Fruit fly (Drosophila melanogaster): Measurements from ENCODE around the gene CG11555.

Gene CG11555

dm6 chr2L:286421-286820 lies 12.8 kb downstream of the CG11555 start (continued):
- TF ChIP-seq Myb (GFP tag; optimal IDR thresholded peaks at IDR 0.05) (peak; percentile 46), CG12104 (GFP tag; optimal IDR thresholded peaks at IDR 0.05) (peak; percentile 13), sim (GFP tag; IDR thresholded peaks at IDR 0.05) (no peak), Ssrp (tag; optimal IDR thresholded peaks at IDR 0.05) (peak; percentile 10), BtbVII (GFP tag; optimal IDR thresholded peaks at IDR 0.05) (peak; percentile 69), CG30020 (tag; optimal IDR thresholded peaks at IDR 0.05) (no peak), gce (GFP tag; IDR thresholded peaks at IDR 0.05) (peak; percentile 11; the same call in 1 of the 3 replicates), hkb (optimal IDR thresholded peaks at IDR 0.05) (no peak), hkb (GFP tag; IDR thresholded peaks at IDR 0.05) (peak; percentile 75), CG4282 (GFP tag; optimal IDR thresholded peaks at IDR 0.05) (no peak), slp2 (GFP tag; optimal IDR thresholded peaks at IDR 0.05) (peak; percentile 4), Bteb2 (GFP tag; optimal IDR thresholded peaks at IDR 0.05) (peak; percentile 53), CG17359 (tag; optimal IDR thresholded peaks at IDR 0.05) (peak; percentile 66), ato (GFP tag; IDR thresholded peaks at IDR 0.05; ENCODE audit: partially characterized antibody) (no peak), nom (GFP tag; optimal IDR thresholded peaks at IDR 0.05) (peak; percentile 91), CG33557 (GFP tag; optimal IDR thresholded peaks at IDR 0.05) (no peak), CG2712 (tag; optimal IDR thresholded peaks at IDR 0.05) (peak; percentile 42), CG11723 (GFP tag; optimal IDR thresholded peaks at IDR 0.05) (peak; percentile 36), cg (GFP tag; optimal IDR thresholded peaks at IDR 0.05) (no peak), bbx (GFP tag; IDR thresholded peaks at IDR 0.05; ENCODE audit: partially characterized antibody) (no peak; the same call in 1 of the 2 replicates), fd102C (GFP tag; optimal IDR thresholded peaks at IDR 0.05) (no peak), zfh1 (GFP tag; IDR thresholded peaks at IDR 0.05) (peak; percentile 67; the same call in 2 of the 3 replicates), CG16779 (GFP tag; IDR thresholded peaks at IDR 0.05) (peak; percentile 55; the same call in 1 of the 2 replicates), lilli (GFP tag; optimal IDR thresholded peaks at IDR 0.05) (peak; percentile 87), dan (GFP tag; IDR thresholded peaks at IDR 0.05) (no peak), CG3726 (GFP tag; IDR thresholded peaks at IDR 0.05) (no peak), CG14667 (GFP tag; IDR thresholded peaks at IDR 0.05) (0 out of 2 replicates have a peak, but pooled peaks have one; percentile 32), CG12659 (GFP tag; optimal IDR thresholded peaks at IDR 0.05) (peak; percentile 29), CG8388 (GFP tag; optimal IDR thresholded peaks at IDR 0.05) (no peak), ftz-f1 (GFP tag; optimal IDR thresholded peaks at IDR 0.05) (no peak), fd64A (GFP tag; optimal IDR thresholded peaks at IDR 0.05) (no peak), CG15514 (GFP tag; optimal IDR thresholded peaks at IDR 0.05) (peak; percentile 79), CG11456 (GFP tag; IDR thresholded peaks at IDR 0.05) (peak; percentile 88), twi (tag; optimal IDR thresholded peaks at IDR 0.05) (no peak), Rx (GFP tag; IDR thresholded peaks at IDR 0.05) (peak; percentile 63; the same call in 1 of the 2 replicates), Max (GFP tag; optimal IDR thresholded peaks at IDR 0.05) (peak; percentile 41), sqz (GFP tag; optimal IDR thresholded peaks at IDR 0.05) (no peak), Gug (GFP tag; IDR thresholded peaks at IDR 0.05) (peak; percentile 84; the same call in 3 of the 4 replicates), Dip2 (GFP tag; IDR thresholded peaks at IDR 0.05) (no peak), pnt (GFP tag; optimal IDR thresholded peaks at IDR 0.05) (peak; percentile 50), gsb (GFP tag; IDR thresholded peaks at IDR 0.05) (peak; percentile 72), pfk (GFP tag; optimal IDR thresholded peaks at IDR 0.05) (no peak), CG8924 (tag; optimal IDR thresholded peaks at IDR 0.05) (peak; percentile 19), Ptx1 (GFP tag; IDR thresholded peaks at IDR 0.05) (peak; percentile 69), h (optimal IDR thresholded peaks at IDR 0.05) (no peak), Scr (GFP tag; IDR thresholded peaks at IDR 0.05; ENCODE audit: partially characterized antibody) (no peak), hbn (GFP tag; IDR thresholded peaks at IDR 0.05; ENCODE audit: partially characterized antibody) (no peak), Abd-B (GFP tag; optimal IDR thresholded peaks at IDR 0.05) (no peak), bowl (GFP tag; IDR thresholded peaks at IDR 0.05) (peak; percentile 63; the same call in 1 of the 2 replicates), CG8944 (GFP tag; optimal IDR thresholded peaks at IDR 0.05) (peak; percentile 54), ind (GFP tag; optimal IDR thresholded peaks at IDR 0.05) (peak; percentile 78)
